Fruit fly (Drosophila melanogaster): ENCODE results near the gene Scgdelta.

Scgdelta gene

DNA sequence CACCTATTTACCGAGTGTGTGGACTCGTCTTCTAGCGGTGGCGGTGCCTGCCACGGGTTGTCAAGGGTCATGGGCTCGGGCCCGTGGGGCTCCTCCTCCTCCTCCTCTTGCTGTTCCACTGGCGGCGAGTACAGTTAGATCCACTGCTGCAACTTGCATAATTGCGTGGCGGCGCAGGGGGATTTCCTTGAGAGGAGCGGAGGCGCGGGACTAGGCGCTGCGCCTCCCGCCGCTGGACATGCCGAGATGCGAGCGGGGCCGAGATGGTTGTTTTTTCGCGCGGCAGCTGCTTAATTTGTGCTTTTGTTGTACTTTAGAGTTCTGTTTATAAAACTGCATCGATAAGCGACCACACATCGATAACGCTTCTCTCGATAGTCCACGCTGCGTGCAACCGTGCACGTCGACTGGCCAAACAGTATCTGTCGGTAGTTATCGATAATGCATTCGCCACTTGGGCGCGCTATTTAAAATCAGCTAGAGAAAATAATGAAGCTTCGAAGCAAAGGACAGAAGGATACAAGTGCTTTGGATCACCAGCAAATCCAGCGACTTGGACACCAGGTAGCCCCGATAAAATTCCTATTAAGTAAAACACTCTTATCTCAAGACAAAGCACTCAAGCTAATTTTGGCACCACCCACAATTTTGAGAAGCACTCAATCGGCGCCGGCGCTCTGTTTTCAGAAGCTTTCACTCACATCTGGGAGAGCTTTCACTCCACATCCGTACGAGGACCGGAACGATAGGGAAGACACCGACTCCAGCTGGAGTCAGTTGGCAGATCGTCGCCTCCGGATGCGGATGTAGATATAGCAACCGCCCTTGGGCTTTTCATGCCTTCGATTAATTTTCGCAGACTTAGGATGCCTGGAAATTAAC is 58.1 kb downstream of the Scgdelta start, which contains the start of gene a6 (continued):
- peak; percentile 68; the same call in 2 of the 3 replicates for TF ChIP-seq CG11560 (tag; IDR thresholded peaks at IDR 0.05)
- no peak for TF ChIP-seq slbo (GFP tag; IDR thresholded peaks at IDR 0.05)
- TF ChIP-seq zen2 (GFP tag; IDR thresholded peaks at IDR 0.05; ENCODE audit: partially characterized antibody) = peak; percentile 93
- TF ChIP-seq CG17186 (GFP tag; optimal IDR thresholded peaks at IDR 0.05) = peak; percentile 66
- TF ChIP-seq CG15073 (GFP tag; optimal IDR thresholded peaks at IDR 0.05) = no peak
- TF ChIP-seq h (optimal IDR thresholded peaks at IDR 0.05) = no peak
- TF ChIP-seq CG33557 (GFP tag; optimal IDR thresholded peaks at IDR 0.05) = no peak
- TF ChIP-seq phol (tag; optimal IDR thresholded peaks at IDR 0.05) = peak; percentile 21
- no peak for TF ChIP-seq Fer3 (tag; optimal IDR thresholded peaks at IDR 0.05)
- peak; percentile 86 for TF ChIP-seq vnd (GFP tag; IDR thresholded peaks at IDR 0.05; ENCODE audit: partially characterized antibody)
- peak; percentile 79 for TF ChIP-seq inv (GFP tag; IDR thresholded peaks at IDR 0.05; ENCODE audit: partially characterized antibody)
- TF ChIP-seq E2f2 (GFP tag; IDR thresholded peaks at IDR 0.05) = peak; percentile 95
- TF ChIP-seq shn (GFP tag; optimal IDR thresholded peaks at IDR 0.05) = no peak
- TF ChIP-seq CG4617 (GFP tag; optimal IDR thresholded peaks at IDR 0.05; ENCODE audit: borderline replicate concordance) = peak; percentile 48
- peak; percentile 45 for TF ChIP-seq ewg (GFP tag; optimal IDR thresholded peaks at IDR 0.05)
- no peak for TF ChIP-seq caup (GFP tag; optimal IDR thresholded peaks at IDR 0.05; ENCODE audit: severe bottlenecking)
- TF ChIP-seq CG13775 (GFP tag; optimal IDR thresholded peaks at IDR 0.05) = peak; percentile 17
- peak; percentile 82 for TF ChIP-seq hbn (GFP tag; IDR thresholded peaks at IDR 0.05; ENCODE audit: partially characterized antibody)
- TF ChIP-seq Pdp1 (GFP tag; optimal IDR thresholded peaks at IDR 0.05) = peak in 1 of 2 experiments; percentile 73
- TF ChIP-seq Opbp (GFP tag; IDR thresholded peaks at IDR 0.05; ENCODE audit: partially characterized antibody) = peak; percentile 90
- no peak for TF ChIP-seq CG17802 (tag; optimal IDR thresholded peaks at IDR 0.05)
- TF ChIP-seq z (GFP tag; IDR thresholded peaks at IDR 0.05) = peak; percentile 95
- TF ChIP-seq repo (GFP tag; optimal IDR thresholded peaks at IDR 0.05) = no peak
- no peak for TF ChIP-seq gsb (GFP tag; IDR thresholded peaks at IDR 0.05)
- TF ChIP-seq otp (GFP tag; IDR thresholded peaks at IDR 0.05) = no peak
- TF ChIP-seq pita (GFP tag; optimal IDR thresholded peaks at IDR 0.05) = no peak
- peak; percentile 41 for TF ChIP-seq Sin3A (optimal IDR thresholded peaks at IDR 0.05)
- TF ChIP-seq Oaz (GFP tag; IDR thresholded peaks at IDR 0.05) = no peak
- no peak for TF ChIP-seq CG34376 (GFP tag; optimal IDR thresholded peaks at IDR 0.05)
- TF ChIP-seq nmo (GFP tag; optimal IDR thresholded peaks at IDR 0.05) = peak; percentile 16
- TF ChIP-seq ind (GFP tag; optimal IDR thresholded peaks at IDR 0.05) = no peak
- TF ChIP-seq CkIIα-i1 (GFP tag; IDR thresholded peaks at IDR 0.05) = no peak
- 0 out of 2 replicates have a peak, but pooled peaks have one; percentile 18 for TF ChIP-seq sob (GFP tag; IDR thresholded peaks at IDR 0.05)
- no peak for TF ChIP-seq pho (GFP tag; optimal IDR thresholded peaks at IDR 0.05)
- TF ChIP-seq CG9727 (GFP tag; optimal IDR thresholded peaks at IDR 0.05) = no peak
- TF ChIP-seq Blimp-1 (GFP tag; optimal IDR thresholded peaks at IDR 0.05) = no peak
- peak; percentile 92 for TF ChIP-seq CG34224 (GFP tag; IDR thresholded peaks at IDR 0.05; ENCODE audit: partially characterized antibody)
- TF ChIP-seq ato (GFP tag; IDR thresholded peaks at IDR 0.05; ENCODE audit: partially characterized antibody) = peak; percentile 91
- TF ChIP-seq CG6175 (GFP tag; IDR thresholded peaks at IDR 0.05) = no peak
- TF ChIP-seq CG13287 (GFP tag; IDR thresholded peaks at IDR 0.05; ENCODE audit: partially characterized antibody) = peak; percentile 93
- peak; percentile 95 for TF ChIP-seq mld (GFP tag; IDR thresholded peaks at IDR 0.05; ENCODE audit: partially characterized antibody)
- TF ChIP-seq Lim3 (GFP tag; IDR thresholded peaks at IDR 0.05) = no peak
- TF ChIP-seq maf-S (GFP tag; optimal IDR thresholded peaks at IDR 0.05) = no peak
- no peak for TF ChIP-seq H15 (GFP tag; IDR thresholded peaks at IDR 0.05)
- no peak for TF ChIP-seq klu (GFP tag; IDR thresholded peaks at IDR 0.05)
- no peak for TF ChIP-seq HLH54F (GFP tag; optimal IDR thresholded peaks at IDR 0.05)
- no peak for TF ChIP-seq CG18619 (GFP tag; optimal IDR thresholded peaks at IDR 0.05)
- TF ChIP-seq CG10267 (tag; optimal IDR thresholded peaks at IDR 0.05) = peak; percentile 26

Measured in whole organism, embryonic.